Worm (Caenorhabditis elegans) whole organism, young adult: ENCODE results near the gene try-4.

Experiments
- B0336.3 ChIP-seq: fragments of 200-800 bp; sonication (Bioruptor generic); IDR thresholded peaks from 2 replicates; pipeline ENCODE4 v1.3.6; 2022; ENCODE audit warnings: missing genetic modification characterization, missing compliant biosample characterization
- C06A6.2 ChIP-seq: fragments of 200-800 bp; sonication (Bioruptor generic); conservative IDR thresholded peaks from 2 replicates; pipeline ENCODE4 v1.3.6; 2022; ENCODE audit warnings: missing genetic modification characterization, missing compliant biosample characterization
- D2030.7 ChIP-seq: fragments of 200-800 bp; sonication (Bioruptor generic); IDR thresholded peaks from 2 replicates; pipeline ENCODE4 v1.3.6; 2022; ENCODE audit warnings: missing genetic modification reagents, missing genetic modification characterization, missing compliant biosample characterization
- F33H1.4 ChIP-seq: fragments of 200-800 bp; sonication (Bioruptor generic); IDR thresholded peaks from 2 replicates; pipeline ENCODE4 v1.3.6; 2022; ENCODE audit warnings: missing genetic modification reagents, missing genetic modification characterization, missing compliant biosample characterization
- F39B2.1 ChIP-seq: fragments of 200-800 bp; sonication (Bioruptor generic); IDR thresholded peaks from 2 replicates; pipeline ENCODE4 v1.3.6; 2022; ENCODE audit warnings: missing genetic modification reagents, missing genetic modification characterization, missing compliant biosample characterization
- F49E8.2 ChIP-seq: sonication (generic microtip); optimal IDR thresholded peaks from 3 replicates; lab custom pipeline; 2017; ENCODE audit warnings: missing genetic modification characterization, mild to moderate bottlenecking, missing compliant biosample characterization, antibody characterized with exemption, moderate library complexity; ENCODE audit not compliant: insufficient read depth
- F57C9.4 ChIP-seq: sonication (generic microtip); optimal IDR thresholded peaks from 2 replicates; lab custom pipeline; 2017; ENCODE audit warnings: mild to moderate bottlenecking, missing genetic modification characterization, missing compliant biosample characterization
- Y53G8AR.9 ChIP-seq: fragments of 200-800 bp; sonication (Bioruptor generic); conservative IDR thresholded peaks from 2 replicates; pipeline ENCODE4 v1.3.6; 2022; ENCODE audit warnings: missing genetic modification reagents, missing genetic modification characterization, missing compliant biosample characterization
- Y56A3A.18 ChIP-seq: fragments of 200-800 bp; sonication (Bioruptor generic); IDR thresholded peaks from 2 replicates; pipeline ENCODE4 v1.3.6; 2022; ENCODE audit warnings: missing genetic modification reagents, missing genetic modification characterization, missing compliant biosample characterization
- Y79H2A.3 ChIP-seq: fragments of 200-800 bp; sonication (Bioruptor generic); conservative IDR thresholded peaks from 2 replicates; pipeline ENCODE4 v1.3.6; 2022; ENCODE audit warnings: missing genetic modification reagents, missing genetic modification characterization, missing compliant biosample characterization
- ZK185.1 ChIP-seq: sonication (generic microtip); optimal IDR thresholded peaks from 2 replicates; lab custom pipeline; 2016; ENCODE audit warnings: mild to moderate bottlenecking, missing genetic modification characterization, missing compliant biosample characterization; ENCODE audit not compliant: poor library complexity, severe bottlenecking
- ama-1 ChIP-seq, 3 experiments: fragments of 150-350 bp in 1 of 3; sonication (generic microtip) in 2 of 3; optimal IDR thresholded peaks; 2 replicates each; lab custom pipeline; 2014 to 2018; ENCODE audit warnings: missing biosample characterization in 2 of 3, missing genetic modification characterization in 2 of 3, missing genetic modification reagents in 2 of 3
- athp-1 ChIP-seq: sonication (generic microtip); optimal IDR thresholded peaks from 2 replicates; lab custom pipeline; 2017; ENCODE audit warnings: mild to moderate bottlenecking, missing genetic modification characterization, missing compliant biosample characterization
- bed-1 ChIP-seq: fragments of 200-800 bp; sonication (Bioruptor generic); IDR thresholded peaks from 2 replicates; pipeline ENCODE4 v1.3.6; 2022; ENCODE audit warnings: missing genetic modification reagents, missing genetic modification characterization, missing compliant biosample characterization
- ccch-3 ChIP-seq: fragments of 200-800 bp; sonication (Bioruptor generic); optimal IDR thresholded peaks from 2 replicates; lab custom pipeline; 2018; ENCODE audit warnings: mild to moderate bottlenecking, missing genetic modification characterization, missing compliant biosample characterization
- cebp-1 ChIP-seq, 2 experiments: fragments of 200-800 bp in 1 of 2; sonication (Bioruptor generic) in 1 of 2; sonication (generic microtip) in 1 of 2; IDR thresholded peaks in 1 of 2; optimal IDR thresholded peaks in 1 of 2; 2 replicates each; pipeline versions ENCODE4 v1.3.6 to Lab custom; 2017 to 2022; ENCODE audit warnings: missing compliant biosample characterization in 2 of 2, missing genetic modification characterization in 2 of 2, mild to moderate bottlenecking in 1 of 2, missing genetic modification reagents in 1 of 2, moderate library complexity in 1 of 2
- cebp-2 ChIP-seq: fragments of 200-800 bp; sonication (Bioruptor generic); IDR thresholded peaks from 2 replicates; pipeline ENCODE4 v1.3.6; 2022; ENCODE audit warnings: missing genetic modification characterization, missing compliant biosample characterization
- ceh-58 ChIP-seq: fragments of 200-800 bp; sonication (Bioruptor generic); IDR thresholded peaks from 2 replicates; pipeline ENCODE4 v1.3.6; 2022; ENCODE audit warnings: missing genetic modification characterization, missing compliant biosample characterization
- ceh-79 ChIP-seq: sonication (generic microtip); optimal IDR thresholded peaks from 2 replicates; lab custom pipeline; 2017; ENCODE audit warnings: mild to moderate bottlenecking, missing genetic modification characterization, missing compliant biosample characterization
- ets-4 ChIP-seq: fragments of 200-800 bp; sonication (Bioruptor generic); optimal IDR thresholded peaks from 2 replicates; lab custom pipeline; 2018; ENCODE audit warnings: mild to moderate bottlenecking, missing genetic modification characterization, missing compliant biosample characterization
- fkh-3 ChIP-seq: sonication (generic microtip); optimal IDR thresholded peaks from 2 replicates; lab custom pipeline; 2016; ENCODE audit warnings: mild to moderate bottlenecking, missing genetic modification characterization, missing compliant biosample characterization
- gei-17 ChIP-seq: fragments of 200-800 bp; sonication (Bioruptor generic); optimal IDR thresholded peaks from 2 replicates; lab custom pipeline; 2018; ENCODE audit warnings: mild to moderate bottlenecking, missing genetic modification characterization, missing compliant biosample characterization
- hlh-12 ChIP-seq: sonication (generic microtip); optimal IDR thresholded peaks from 2 replicates; lab custom pipeline; 2016; ENCODE audit warnings: missing genetic modification characterization, missing compliant biosample characterization
- lag-1 ChIP-seq: fragments of 200-800 bp; sonication (Bioruptor generic); IDR thresholded peaks from 2 replicates; pipeline ENCODE4 v1.3.6; 2022; ENCODE audit warnings: missing genetic modification reagents, missing genetic modification characterization, missing compliant biosample characterization
- let-607 ChIP-seq, 2 experiments: fragments of 200-800 bp in 1 of 2; sonication (Bioruptor generic) in 1 of 2; sonication (generic microtip) in 1 of 2; optimal IDR thresholded peaks; 2 replicates each; lab custom pipeline; 2016 to 2018; ENCODE audit warnings: mild to moderate bottlenecking in 2 of 2, missing compliant biosample characterization in 2 of 2, missing genetic modification characterization in 2 of 2, moderate library complexity in 2 of 2, missing genotype in 1 of 2
- lin-26 ChIP-seq: fragments of 200-800 bp; sonication (Bioruptor generic); IDR thresholded peaks from 2 replicates; pipeline ENCODE4 v1.3.6; 2022; ENCODE audit warnings: missing genetic modification reagents, missing genetic modification characterization, missing compliant biosample characterization
- lin-35 ChIP-seq, 3 experiments: fragments of 150-350 bp in 2 of 3; sonication (generic microtip) in 1 of 3; optimal IDR thresholded peaks; 2 replicates each; lab custom pipeline; 2014 to 2018; ENCODE audit warnings: missing biosample characterization in 3 of 3, missing genetic modification characterization in 3 of 3, missing genetic modification reagents in 3 of 3
- lin-40 ChIP-seq: sonication (generic microtip); optimal IDR thresholded peaks from 2 replicates; lab custom pipeline; 2016; ENCODE audit warnings: missing genetic modification characterization, mild to moderate bottlenecking, missing compliant biosample characterization, missing genotype, missing genetic modification reagents
- lin-54 ChIP-seq: fragments of 200-800 bp; sonication (Bioruptor generic); optimal IDR thresholded peaks from 2 replicates; lab custom pipeline; 2018; ENCODE audit warnings: mild to moderate bottlenecking, missing genetic modification characterization, missing compliant biosample characterization
- lsl-1 ChIP-seq: fragments of 200-800 bp; sonication (Bioruptor generic); optimal IDR thresholded peaks from 2 replicates; lab custom pipeline; 2018; ENCODE audit warnings: mild to moderate bottlenecking, missing genetic modification characterization, moderate library complexity, missing compliant biosample characterization
- lsy-27 ChIP-seq: sonication (generic microtip); optimal IDR thresholded peaks from 2 replicates; lab custom pipeline; 2017; ENCODE audit warnings: missing genetic modification characterization, mild to moderate bottlenecking, missing compliant biosample characterization, antibody characterized with exemption, missing genotype, borderline replicate concordance; ENCODE audit not compliant: insufficient read depth
- mes-4 ChIP-seq: sonication (generic microtip); optimal IDR thresholded peaks from 2 replicates; lab custom pipeline; 2016; ENCODE audit warnings: missing genotype, missing genetic modification characterization, missing compliant biosample characterization
- nhr-27 ChIP-seq: fragments of 200-800 bp; sonication (Bioruptor generic); optimal IDR thresholded peaks from 2 replicates; lab custom pipeline; 2018; ENCODE audit warnings: mild to moderate bottlenecking, missing genetic modification characterization, moderate library complexity, missing compliant biosample characterization
- pbrm-1 ChIP-seq: fragments of 200-800 bp; sonication (Bioruptor generic); IDR thresholded peaks from 2 replicates; pipeline ENCODE4 v1.3.6; 2022; ENCODE audit warnings: missing genetic modification reagents, missing genetic modification characterization, missing compliant biosample characterization
- pha-4 ChIP-seq: fragments of 150-350 bp; sonication (generic microtip); optimal IDR thresholded peaks from 2 replicates; lab custom pipeline; 2014; ENCODE audit warnings: missing biosample characterization, missing genetic modification reagents, missing genetic modification characterization
- repo-1 ChIP-seq: sonication (generic microtip); optimal IDR thresholded peaks from 2 replicates; lab custom pipeline; 2017; ENCODE audit warnings: mild to moderate bottlenecking, missing genetic modification characterization, missing compliant biosample characterization
- rpc-1 ChIP-seq, 2 experiments: fragments of 150-350 bp in 1 of 2; sonication (generic microtip) in 1 of 2; optimal IDR thresholded peaks; 2 replicates each; lab custom pipeline; 2014 to 2018; ENCODE audit warnings: missing biosample characterization in 1 of 2, missing genetic modification characterization in 1 of 2, missing genetic modification reagents in 1 of 2, missing genotype in 1 of 2
- sea-2 ChIP-seq: fragments of 200-800 bp; sonication (Bioruptor generic); IDR thresholded peaks from 2 replicates; pipeline ENCODE4 v1.3.6; 2022; ENCODE audit warnings: missing genetic modification characterization, missing compliant biosample characterization
- tbp1 ChIP-seq: fragments of 200-800 bp; sonication (Bioruptor generic); optimal IDR thresholded peaks from 2 replicates; lab custom pipeline; 2018; ENCODE audit warnings: mild to moderate bottlenecking, missing genetic modification characterization, missing compliant biosample characterization
- tbx-9 ChIP-seq: sonication (generic microtip); optimal IDR thresholded peaks from 2 replicates; lab custom pipeline; 2016; ENCODE audit warnings: borderline replicate concordance, missing genetic modification characterization, inconsistent platforms, missing compliant biosample characterization
- unc-62 ChIP-seq: fragments of 150-350 bp; optimal IDR thresholded peaks from 2 replicates; lab custom pipeline; 2014; ENCODE audit warnings: missing biosample characterization, missing genetic modification reagents, missing genetic modification characterization
- xnd-1 ChIP-seq: sonication (generic microtip); optimal IDR thresholded peaks from 2 replicates; lab custom pipeline; 2016; ENCODE audit warnings: missing genotype, missing genetic modification reagents, missing genetic modification characterization, missing compliant biosample characterization
- zim-3 ChIP-seq: sonication (generic microtip); optimal IDR thresholded peaks from 2 replicates; lab custom pipeline; 2017; ENCODE audit warnings: mild to moderate bottlenecking, missing genetic modification characterization, moderate library complexity, missing compliant biosample characterization

Gene try-4

ce11 chrV:20851847-20852386 lies 9.0 kb downstream of the try-4 start, which contains the start of gene ndua-1 (continued):
- TF ChIP-seq ama-1 (optimal IDR thresholded peaks at IDR 0.05; lab: Kevin White, UChicago) (no peak), ama-1 (GFP tag; optimal IDR thresholded peaks at IDR 0.05; lab: Kevin White, UChicago) (peak in 1 of 2 experiments; percentile 28), ZK185.1 (tag; lab: Kevin White, UChicago) (peak; percentile 20), unc-62 (no peak), athp-1 (no peak), F33H1.4 (GFP tag; lab: Robert Waterston, UW) (no peak), C06A6.2 (GFP tag; lab: Robert Waterston, UW) (no peak), sea-2 (no peak), gei-17 (GFP tag; lab: Kevin White, UChicago) (no peak), let-607 (tag; optimal IDR thresholded peaks at IDR 0.05; lab: Kevin White, UChicago) (no peak)

- TF ChIP-seq lsy-27 (no peak), ccch-3 (GFP tag; lab: Kevin White, UChicago) (no peak), lin-35 (GFP tag; optimal IDR thresholded peaks at IDR 0.05; lab: Kevin White, UChicago) (no peak), lsl-1 (GFP tag; lab: Kevin White, UChicago) (no peak), D2030.7 (GFP tag; lab: Robert Waterston, UW) (no peak), athp-1 (no peak), lag-1 (GFP tag; lab: Robert Waterston, UW) (no peak), Y56A3A.18 (no peak), cebp-2 (GFP tag; lab: Robert Waterston, UW) (no peak), let-607 (tag; optimal IDR thresholded peaks at IDR 0.05; lab: Kevin White, UChicago) (no peak), lin-54 (GFP tag; lab: Kevin White, UChicago) (no peak), tbx-9 (no peak), lin-26 (GFP tag; lab: Robert Waterston, UW) (no peak), ceh-79 (tag; lab: Kevin White, UChicago) (no peak), pha-4 (tag; lab: Kevin White, UChicago) (no peak), ama-1 (optimal IDR thresholded peaks at IDR 0.05; lab: Kevin White, UChicago) (no peak), ama-1 (GFP tag; optimal IDR thresholded peaks at IDR 0.05; lab: Kevin White, UChicago) (no peak), F33H1.4 (GFP tag; lab: Robert Waterston, UW) (no peak), repo-1 (tag; lab: Kevin White, UChicago) (no peak), F39B2.1 (GFP tag; lab: Robert Waterston, UW) (no peak)
These were observed 10.4 kb downstream of the try-4 start, which contains the start of gene clec-264 for ce11 chrV:20850580-20850979. Gene clec-264 (minus strand): TSS chrV:20850701.

ce11 chrV:20847743-20848229 lies 13.2 kb downstream of the try-4 start:
- TF ChIP-seq mes-4 (tag; lab: Kevin White, UChicago) (no peak), ceh-79 (tag; lab: Kevin White, UChicago) (peak; percentile 64), bed-1 (GFP tag; lab: Robert Waterston, UW) (no peak), lin-40 (tag; lab: Kevin White, UChicago) (peak; percentile 14), zim-3 (tag; lab: Kevin White, UChicago) (peak; percentile 78), F49E8.2 (tag; lab: Kevin White, UChicago) (peak; percentile 77), pbrm-1 (GFP tag; lab: Robert Waterston, UW) (peak; percentile 50; the same call in 1 of the 2 replicates), cebp-1 (GFP tag; IDR thresholded peaks at IDR 0.05; lab: Robert Waterston, UW) (no peak), cebp-1 (tag; optimal IDR thresholded peaks at IDR 0.05; lab: Kevin White, UChicago) (peak; percentile 36), Y79H2A.3 (GFP tag; lab: Robert Waterston, UW) (0 out of 2 replicates have a peak, but pooled peaks have one; percentile 39), ceh-58 (no peak), nhr-27 (tag; lab: Kevin White, UChicago) (peak; percentile 22), Y53G8AR.9 (GFP tag; lab: Robert Waterston, UW) (peak; percentile 84), F57C9.4 (peak; percentile 50), fkh-3 (tag; lab: Kevin White, UChicago) (peak; percentile 1), ets-4 (peak; percentile 32), rpc-1 (optimal IDR thresholded peaks at IDR 0.05; lab: Kevin White, UChicago) (no peak), rpc-1 (tag; optimal IDR thresholded peaks at IDR 0.05; lab: Kevin White, UChicago) (no peak), xnd-1 (tag; lab: Kevin White, UChicago) (peak; percentile 8), tbp1 (peak; percentile 51), B0336.3 (peak; percentile 82), C06A6.2 (GFP tag; lab: Robert Waterston, UW) (no peak), hlh-12 (tag; lab: Kevin White, UChicago) (peak; percentile 27)
